Fruit fly (Drosophila melanogaster): ENCODE measurements around the gene CG3581.

The CG3581 gene

dm6 chr3R:19403096-19403515 is 28.5 kb upstream of the CG3581 start, which contains the start of the genes Ino80 and Aptx (continued):
- TF ChIP-seq repo (GFP tag; optimal IDR thresholded peaks at IDR 0.05) (peak; percentile 77), Hr3 (GFP tag; optimal IDR thresholded peaks at IDR 0.05) (peak; percentile 97), D19A (tag; optimal IDR thresholded peaks at IDR 0.05) (peak; percentile 83), danr (GFP tag; IDR thresholded peaks at IDR 0.05) (peak; percentile 89), CG12659 (GFP tag; optimal IDR thresholded peaks at IDR 0.05) (peak; percentile 95), Dbx (GFP tag; IDR thresholded peaks at IDR 0.05) (peak; percentile 97), sens-2 (GFP tag; IDR thresholded peaks at IDR 0.05) (peak; percentile 83), Opbp (GFP tag; IDR thresholded peaks at IDR 0.05; ENCODE audit: partially characterized antibody) (peak; percentile 97), Usf (GFP tag; optimal IDR thresholded peaks at IDR 0.05) (peak; percentile 92), CG31365 (tag; optimal IDR thresholded peaks at IDR 0.05) (peak; percentile 38), Fer2 (tag; optimal IDR thresholded peaks at IDR 0.05) (peak; percentile 88), ken (GFP tag; IDR thresholded peaks at IDR 0.05) (peak; percentile 93), CG11085 (GFP tag; IDR thresholded peaks at IDR 0.05) (peak; percentile 90), mld (GFP tag; IDR thresholded peaks at IDR 0.05; ENCODE audit: partially characterized antibody) (peak; percentile 81), CG10959 (GFP tag; IDR thresholded peaks at IDR 0.05) (peak; percentile 83), CG14014 (GFP tag; IDR thresholded peaks at IDR 0.05) (peak; percentile 92), otp (GFP tag; IDR thresholded peaks at IDR 0.05) (peak; percentile 82; the same call in 2 of the 3 replicates), CG11504 (tag; optimal IDR thresholded peaks at IDR 0.05) (peak; percentile 94), fd3F (GFP tag; optimal IDR thresholded peaks at IDR 0.05) (peak; percentile 89), CG17829 (tag; optimal IDR thresholded peaks at IDR 0.05) (peak; percentile 95), CG8478 (optimal IDR thresholded peaks at IDR 0.05) (no peak), GATAe (GFP tag; conservative IDR thresholded peaks at IDR 0.05) (peak; percentile 76; the same call in 1 of the 2 replicates), B-H1 (GFP tag; IDR thresholded peaks at IDR 0.05) (peak; percentile 87), Oaz (GFP tag; IDR thresholded peaks at IDR 0.05) (peak; percentile 81), Lpt (GFP tag; optimal IDR thresholded peaks at IDR 0.05) (no peak), CG8765 (GFP tag; IDR thresholded peaks at IDR 0.05) (peak; percentile 88), CG31224 (GFP tag; IDR thresholded peaks at IDR 0.05) (peak; percentile 91), CG9797 (GFP tag; optimal IDR thresholded peaks at IDR 0.05) (peak; percentile 71), CG10543 (GFP tag; optimal IDR thresholded peaks at IDR 0.05) (peak; percentile 92), HLH4C (GFP tag; IDR thresholded peaks at IDR 0.05; ENCODE audit: partially characterized antibody) (peak; percentile 88), Hr51 (GFP tag; optimal IDR thresholded peaks at IDR 0.05) (peak; percentile 93 to 95), tgo (GFP tag; IDR thresholded peaks at IDR 0.05) (peak; percentile 94), CG17361 (GFP tag; IDR thresholded peaks at IDR 0.05) (no peak; the same call in 1 of the 3 replicates), Poxn (GFP tag; IDR thresholded peaks at IDR 0.05) (peak; percentile 85), Scr (GFP tag; IDR thresholded peaks at IDR 0.05; ENCODE audit: partially characterized antibody) (peak; percentile 96), CG18011 (GFP tag; optimal IDR thresholded peaks at IDR 0.05) (peak; percentile 72), Vsx1 (GFP tag; optimal IDR thresholded peaks at IDR 0.05) (no peak), sens (GFP tag) (peak; percentile 98), CG11247 (GFP tag; IDR thresholded peaks at IDR 0.05) (peak; percentile 92), CG13296 (GFP tag; optimal IDR thresholded peaks at IDR 0.05) (no peak), Mrtf (GFP tag; IDR thresholded peaks at IDR 0.05) (peak; percentile 90), NC2α (GFP tag; optimal IDR thresholded peaks at IDR 0.05) (peak; percentile 83), onecut (GFP tag; IDR thresholded peaks at IDR 0.05) (peak; percentile 70), Max (GFP tag; optimal IDR thresholded peaks at IDR 0.05) (peak; percentile 91), Hsf (GFP tag; optimal IDR thresholded peaks at IDR 0.05) (peak; percentile 98), sim (GFP tag; IDR thresholded peaks at IDR 0.05) (peak; percentile 87; the same call in 1 of the 2 replicates), CG10147 (GFP tag; optimal IDR thresholded peaks at IDR 0.05) (no peak), Dek (tag; optimal IDR thresholded peaks at IDR 0.05) (peak; percentile 90), h (optimal IDR thresholded peaks at IDR 0.05) (no peak), BEAF-32 (GFP tag; optimal IDR thresholded peaks at IDR 0.05) (peak; percentile 97), HHEX (GFP tag; optimal IDR thresholded peaks at IDR 0.05) (peak; percentile 81)
